Worm (Caenorhabditis elegans): Measurements from ENCODE around the gene T14G8.2.

DNA sequence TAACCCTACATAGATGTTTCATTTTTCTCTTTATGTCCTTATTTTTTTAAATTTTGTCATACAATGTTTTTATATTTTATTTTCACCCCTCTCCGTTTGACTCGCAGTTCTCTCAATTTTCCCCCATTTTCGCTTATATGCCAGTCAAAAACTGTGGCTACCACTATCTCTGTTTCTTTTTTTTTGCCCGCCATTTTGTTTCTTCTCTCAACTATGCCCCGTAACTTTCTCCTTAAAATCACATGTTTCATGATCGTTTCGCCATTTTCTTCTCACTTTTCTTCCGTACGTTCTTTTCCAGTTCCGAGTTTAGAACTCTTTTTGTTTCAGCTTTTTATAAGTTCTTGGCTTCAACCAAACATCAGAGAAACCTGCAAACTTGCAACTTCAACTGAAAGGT is 49.7 kb downstream of the T14G8.2 start, which contains the start of gene pqn-18:
- TF ChIP-seq ama-1 (optimal IDR thresholded peaks at IDR 0.05) (no peak), hmg-4 (GFP tag; optimal IDR thresholded peaks at IDR 0.05) (no peak), tbx-11 (GFP tag; IDR thresholded peaks at IDR 0.05) (no peak), tbx-37 (GFP tag; conservative IDR thresholded peaks at IDR 0.05) (no peak), hnd-1 (tag; optimal IDR thresholded peaks at IDR 0.05) (no peak), flt-1 (GFP tag; IDR thresholded peaks at IDR 0.05) (no peak)
